Worm (Caenorhabditis elegans): ENCODE results near the gene snf-10.

Gene snf-10

ce11 chrV:10432607-10433006, 8.0 kb downstream of the snf-10 start:
- TF ChIP-seq hmbx-1 (tag; optimal IDR thresholded peaks at IDR 0.05), result no peak
- no peak for TF ChIP-seq ceh-13 (GFP tag; optimal IDR thresholded peaks at IDR 0.05)
- TF ChIP-seq ama-1 (optimal IDR thresholded peaks at IDR 0.05), result no peak
- TF ChIP-seq pes-1 (GFP tag; IDR thresholded peaks at IDR 0.05), result no peak
- TF ChIP-seq flt-1 (GFP tag; IDR thresholded peaks at IDR 0.05), result no peak
- TF ChIP-seq tra-4 (tag; optimal IDR thresholded peaks at IDR 0.05), result no peak
- TF ChIP-seq B0310.2 (tag; optimal IDR thresholded peaks at IDR 0.05), result no peak
- TF ChIP-seq hmg-4 (GFP tag; optimal IDR thresholded peaks at IDR 0.05), result no peak
- TF ChIP-seq tbx-11 (GFP tag; IDR thresholded peaks at IDR 0.05), result no peak
- no peak for TF ChIP-seq sea-1 (GFP tag; conservative IDR thresholded peaks at IDR 0.05)
- no peak for TF ChIP-seq aly-1 (tag; optimal IDR thresholded peaks at IDR 0.05)
- TF ChIP-seq ets-7 (tag; optimal IDR thresholded peaks at IDR 0.05), result no peak
- no peak for TF ChIP-seq hnd-1 (tag; optimal IDR thresholded peaks at IDR 0.05)
- TF ChIP-seq F13C5.2 (tag; optimal IDR thresholded peaks at IDR 0.05), result no peak
- TF ChIP-seq tbx-37 (GFP tag; conservative IDR thresholded peaks at IDR 0.05), result no peak
- TF ChIP-seq scrt-1 (GFP tag; IDR thresholded peaks at IDR 0.05), result no peak

DNA sequence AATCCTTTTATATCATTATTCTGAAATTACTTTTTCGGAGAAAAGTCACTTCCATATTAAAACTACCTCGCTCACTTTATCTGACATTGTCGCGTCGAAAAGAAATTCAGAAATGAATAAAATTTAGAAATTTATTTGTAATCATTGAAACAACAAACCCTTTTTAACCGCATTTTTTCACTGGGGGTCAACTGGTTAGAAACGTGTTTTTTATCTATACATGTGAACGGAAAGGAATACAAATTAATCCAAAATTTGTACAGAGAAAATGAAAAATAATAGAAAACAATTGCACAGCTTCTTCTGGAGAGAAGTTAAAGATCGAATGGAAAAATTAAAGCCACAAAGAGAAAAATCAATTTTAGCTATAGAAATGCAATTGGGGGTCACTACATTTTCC, 12.0 kb downstream of the snf-10 start, which contains the start of gene tag-314:
TSS of gene tag-314 (minus strand) at position 101 of the 400 bp plus-strand sequence.
- TF ChIP-seq tbx-37 (GFP tag; conservative IDR thresholded peaks at IDR 0.05), result no peak

DNA sequence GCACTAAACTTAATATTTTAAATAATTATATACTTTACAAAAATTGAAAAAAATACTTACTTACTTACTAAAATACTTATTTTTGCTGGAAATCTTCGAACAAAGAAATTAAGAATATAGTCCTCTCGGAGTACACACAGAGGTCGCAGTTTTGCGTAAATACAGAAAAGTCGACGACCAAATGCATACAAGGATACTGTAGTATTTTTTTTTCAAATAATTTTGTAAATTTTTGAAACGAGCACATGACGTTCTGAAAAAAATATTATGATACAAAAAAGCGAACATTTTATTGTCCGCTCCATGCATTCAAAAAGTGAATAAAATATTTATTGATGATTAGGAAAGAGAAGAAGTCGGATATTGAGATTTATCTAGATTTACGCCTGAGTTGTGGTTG, 14.4 kb downstream of the snf-10 start, which contains the start of gene apc-10:
TSS of gene apc-10 (minus strand) at position 101 of the 400 bp plus-strand sequence.
- TF ChIP-seq sea-1 (GFP tag; conservative IDR thresholded peaks at IDR 0.05), result no peak
- TF ChIP-seq tra-4 (tag; optimal IDR thresholded peaks at IDR 0.05), result no peak
- TF ChIP-seq ceh-13 (GFP tag; optimal IDR thresholded peaks at IDR 0.05), result no peak
- no peak for TF ChIP-seq tbx-11 (GFP tag; IDR thresholded peaks at IDR 0.05)
- no peak for TF ChIP-seq aly-1 (tag; optimal IDR thresholded peaks at IDR 0.05)
- no peak for TF ChIP-seq hnd-1 (tag; optimal IDR thresholded peaks at IDR 0.05)
- no peak for TF ChIP-seq hmbx-1 (tag; optimal IDR thresholded peaks at IDR 0.05)
- no peak for TF ChIP-seq pes-1 (GFP tag; IDR thresholded peaks at IDR 0.05)
- TF ChIP-seq hmg-4 (GFP tag; optimal IDR thresholded peaks at IDR 0.05), result no peak
- no peak for TF ChIP-seq ama-1 (optimal IDR thresholded peaks at IDR 0.05)

ce11 chrV:10425098-10425497, 15.5 kb downstream of the snf-10 start, which contains the start of gene col-12:
TSS of gene col-12 (minus strand) at chrV:10425198.
- TF ChIP-seq pes-1 (GFP tag; IDR thresholded peaks at IDR 0.05) (no peak), B0310.2 (tag; optimal IDR thresholded peaks at IDR 0.05) (no peak), ets-7 (tag; optimal IDR thresholded peaks at IDR 0.05) (no peak), aly-1 (tag; optimal IDR thresholded peaks at IDR 0.05) (no peak), hmg-4 (GFP tag; optimal IDR thresholded peaks at IDR 0.05) (no peak)

DNA sequence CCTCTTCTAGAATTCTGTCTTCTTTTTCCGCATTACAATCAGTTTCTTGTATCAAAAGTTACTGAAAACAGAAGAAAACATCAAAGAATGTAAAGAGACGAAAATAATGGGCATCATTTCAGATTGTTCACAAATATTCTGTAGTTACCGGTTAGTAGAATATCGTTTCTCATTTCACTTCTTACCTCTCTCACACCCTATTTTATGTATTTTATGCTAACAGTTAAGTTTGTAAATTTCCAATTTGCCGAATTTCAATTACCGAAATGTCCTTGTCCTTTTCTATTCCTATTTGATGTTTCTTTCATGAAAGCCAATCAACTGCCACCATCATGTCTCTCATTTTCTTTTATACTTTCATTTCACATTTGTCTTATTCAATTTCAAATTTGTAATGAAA, 17.1 kb downstream of the snf-10 start:
- no peak for TF ChIP-seq B0310.2 (tag; optimal IDR thresholded peaks at IDR 0.05)
- no peak for TF ChIP-seq scrt-1 (GFP tag; IDR thresholded peaks at IDR 0.05)
- no peak for TF ChIP-seq tra-4 (tag; optimal IDR thresholded peaks at IDR 0.05)
- no peak for TF ChIP-seq ceh-13 (GFP tag; optimal IDR thresholded peaks at IDR 0.05)
- no peak for TF ChIP-seq hmg-4 (GFP tag; optimal IDR thresholded peaks at IDR 0.05)
- no peak for TF ChIP-seq aly-1 (tag; optimal IDR thresholded peaks at IDR 0.05)
- TF ChIP-seq F13C5.2 (tag; optimal IDR thresholded peaks at IDR 0.05), result no peak
- no peak for TF ChIP-seq ama-1 (optimal IDR thresholded peaks at IDR 0.05)
- no peak for TF ChIP-seq tbx-11 (GFP tag; IDR thresholded peaks at IDR 0.05)
- no peak for TF ChIP-seq hnd-1 (tag; optimal IDR thresholded peaks at IDR 0.05)
- no peak for TF ChIP-seq flt-1 (GFP tag; IDR thresholded peaks at IDR 0.05)
- TF ChIP-seq pes-1 (GFP tag; IDR thresholded peaks at IDR 0.05), result no peak
- no peak for TF ChIP-seq ceh-36 (tag; optimal IDR thresholded peaks at IDR 0.05)
- no peak for TF ChIP-seq hmbx-1 (tag; optimal IDR thresholded peaks at IDR 0.05)

DNA sequence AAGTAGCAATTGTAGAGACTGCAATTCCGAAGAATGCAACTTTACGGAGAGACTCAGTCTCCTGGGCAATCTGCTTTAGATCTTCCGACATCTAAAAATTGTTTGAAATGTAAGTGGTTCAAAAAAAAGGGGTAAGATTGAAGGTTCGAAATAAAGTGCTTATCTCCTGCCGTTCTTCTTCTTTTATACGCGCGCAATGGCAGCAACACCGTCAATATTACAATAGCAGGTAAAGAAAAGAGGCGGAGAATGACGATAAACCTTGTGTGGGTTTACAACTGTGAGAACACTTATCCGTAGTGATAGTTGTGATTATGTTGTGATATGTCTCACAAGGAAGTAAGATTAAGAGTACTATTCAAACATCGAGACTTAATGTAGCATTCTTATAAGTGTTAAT, 18.8 kb downstream of the snf-10 start, which contains the start of gene col-13:
TSS of gene col-13 (minus strand) at position 101 of the 400 bp plus-strand sequence.
- TF ChIP-seq ets-7 (tag; optimal IDR thresholded peaks at IDR 0.05) (no peak), sea-1 (GFP tag; conservative IDR thresholded peaks at IDR 0.05) (no peak), scrt-1 (GFP tag; IDR thresholded peaks at IDR 0.05) (no peak), ceh-13 (GFP tag; optimal IDR thresholded peaks at IDR 0.05) (no peak), tbx-37 (GFP tag; conservative IDR thresholded peaks at IDR 0.05) (no peak), flt-1 (GFP tag; IDR thresholded peaks at IDR 0.05) (no peak), hmbx-1 (tag; optimal IDR thresholded peaks at IDR 0.05) (no peak), aly-1 (tag; optimal IDR thresholded peaks at IDR 0.05) (no peak), ama-1 (optimal IDR thresholded peaks at IDR 0.05) (no peak)

ce11 chrV:10418961-10419360, 21.7 kb downstream of the snf-10 start, which contains the start of gene F15H10.5:
TSS of gene F15H10.5 (minus strand) at chrV:10419061.
- TF ChIP-seq tra-4 (tag; optimal IDR thresholded peaks at IDR 0.05), result no peak
- no peak for TF ChIP-seq flt-1 (GFP tag; IDR thresholded peaks at IDR 0.05)

- no peak for TF ChIP-seq tbx-11 (GFP tag; IDR thresholded peaks at IDR 0.05)
- no peak for TF ChIP-seq pes-1 (GFP tag; IDR thresholded peaks at IDR 0.05)
- no peak for TF ChIP-seq aly-1 (tag; optimal IDR thresholded peaks at IDR 0.05)
- TF ChIP-seq ets-7 (tag; optimal IDR thresholded peaks at IDR 0.05), result no peak
- TF ChIP-seq F13C5.2 (tag; optimal IDR thresholded peaks at IDR 0.05), result no peak
- TF ChIP-seq scrt-1 (GFP tag; IDR thresholded peaks at IDR 0.05), result no peak
- no peak for TF ChIP-seq flt-1 (GFP tag; IDR thresholded peaks at IDR 0.05)
- no peak for TF ChIP-seq tbx-37 (GFP tag; conservative IDR thresholded peaks at IDR 0.05)
- TF ChIP-seq B0310.2 (tag; optimal IDR thresholded peaks at IDR 0.05), result no peak
- TF ChIP-seq ama-1 (optimal IDR thresholded peaks at IDR 0.05), result no peak
- TF ChIP-seq hmg-4 (GFP tag; optimal IDR thresholded peaks at IDR 0.05), result no peak
- no peak for TF ChIP-seq ceh-13 (GFP tag; optimal IDR thresholded peaks at IDR 0.05)
- TF ChIP-seq ceh-36 (tag; optimal IDR thresholded peaks at IDR 0.05), result no peak
- no peak for TF ChIP-seq sea-1 (GFP tag; conservative IDR thresholded peaks at IDR 0.05)
- no peak for TF ChIP-seq hnd-1 (tag; optimal IDR thresholded peaks at IDR 0.05)
- no peak for TF ChIP-seq hmbx-1 (tag; optimal IDR thresholded peaks at IDR 0.05)
Measured at ce11 chrV:10416925-10417324, 23.7 kb downstream of the snf-10 start, which contains the start of gene F15H10.10. TSS of gene F15H10.10 (minus strand) at chrV:10417025.

All from whole organism, early embryonic.